Fruit fly (Drosophila melanogaster) whole organism, embryonic: ENCODE results near the gene Sam-S.

Source experiments
- Blimp-1 ChIP-seq: fragments of 200-800 bp; sonication (Bioruptor generic); optimal IDR thresholded peaks from 3 replicates; lab custom pipeline; 2018; ENCODE audit warnings: missing biosample characterization, missing genetic modification characterization, mild to moderate bottlenecking, moderate library complexity, missing genetic modification reagents
- C15 ChIP-seq: fragments of 200-800 bp; sonication (Bioruptor generic); IDR thresholded peaks from 3 replicates; pipeline ENCODE4 v1.3.6; 2022; ENCODE audit warnings: missing biosample characterization, missing genetic modification characterization
- CG10147 ChIP-seq: fragments of 200-800 bp; sonication (Bioruptor generic); optimal IDR thresholded peaks from 2 replicates; lab custom pipeline; 2019; ENCODE audit warnings: missing biosample characterization, mild to moderate bottlenecking, missing genetic modification characterization, moderate library complexity
- CG11093 ChIP-seq: fragments of 200-800 bp; sonication (Bioruptor generic); IDR thresholded peaks from 3 replicates; pipeline ENCODE4 v1.3.6; 2022; ENCODE audit warnings: missing biosample characterization, missing genetic modification characterization
- CG11247 ChIP-seq: fragments of 200-800 bp; sonication (Bioruptor generic); IDR thresholded peaks from 2 replicates; pipeline ENCODE4 v1.3.6; 2022; ENCODE audit warnings: missing biosample characterization, missing genetic modification characterization
- CG11560 ChIP-seq: fragments of 200-800 bp; sonication (Bioruptor generic); IDR thresholded peaks from 3 replicates; pipeline ENCODE4 v1.3.6; 2022; ENCODE audit warnings: missing biosample characterization, missing genetic modification characterization
- CG12744 ChIP-seq: fragments of 200-800 bp; sonication (Bioruptor generic); optimal IDR thresholded peaks from 2 replicates; lab custom pipeline; 2016; ENCODE audit warnings: missing biosample characterization, missing genetic modification characterization
- CG15479 ChIP-seq: fragments of 200-800 bp; sonication (Bioruptor generic); optimal IDR thresholded peaks from 3 replicates; lab custom pipeline; 2019; ENCODE audit warnings: missing biosample characterization, mild to moderate bottlenecking, missing genetic modification characterization, moderate library complexity
- CG2129 ChIP-seq: fragments of 200-800 bp; sonication (Bioruptor generic); IDR thresholded peaks from 2 replicates; pipeline ENCODE4 v1.3.6; 2022; ENCODE audit warnings: missing biosample characterization, missing genetic modification characterization; ENCODE audit not compliant: partially characterized antibody
- CG2199 ChIP-seq: fragments of 200-800 bp; sonication (Bioruptor generic); IDR thresholded peaks from 3 replicates; pipeline ENCODE4 v1.3.6; 2022; ENCODE audit warnings: missing biosample characterization, missing genetic modification characterization
- CG30431 ChIP-seq: fragments of 200-800 bp; sonication (Bioruptor generic); optimal IDR thresholded peaks from 2 replicates; lab custom pipeline; 2017; ENCODE audit warnings: missing biosample characterization, missing genetic modification characterization
- CG6254 ChIP-seq: fragments of 200-800 bp; sonication (Bioruptor generic); optimal IDR thresholded peaks from 3 replicates; lab custom pipeline; 2017; ENCODE audit warnings: mild to moderate bottlenecking, missing biosample characterization, missing genetic modification reagents, missing genetic modification characterization
- CG6683 ChIP-seq: fragments of 200-800 bp; sonication (Bioruptor generic); optimal IDR thresholded peaks from 2 replicates; lab custom pipeline; 2017; ENCODE audit warnings: missing biosample characterization, mild to moderate bottlenecking, missing genetic modification characterization, missing genetic modification reagents
- D ChIP-seq, 2 experiments: fragments of 200-800 bp in 1 of 2; fragments of >200 bp in 1 of 2; sonication (Bioruptor generic) in 1 of 2; optimal IDR thresholded peaks; 2 replicates in 1 of 2; 3 replicates in 1 of 2; lab custom pipeline; 2017; ENCODE audit warnings: mild to moderate bottlenecking in 1 of 2, missing biosample characterization in 1 of 2, missing genetic modification characterization in 1 of 2, missing genetic modification reagents in 1 of 2
- D19B ChIP-seq: fragments of 200-800 bp; sonication (Bioruptor generic); optimal IDR thresholded peaks from 2 replicates; lab custom pipeline; 2017; ENCODE audit warnings: missing biosample characterization, mild to moderate bottlenecking, missing genetic modification characterization
- Dek ChIP-seq: fragments of 200-800 bp; sonication (Bioruptor generic); optimal IDR thresholded peaks from 3 replicates; lab custom pipeline; 2019; ENCODE audit warnings: missing biosample characterization, mild to moderate bottlenecking, missing genetic modification characterization, moderate library complexity
- GATAe ChIP-seq: fragments of 200-800 bp; sonication (Bioruptor generic); conservative IDR thresholded peaks from 2 replicates; pipeline ENCODE4 v1.3.6; 2022; ENCODE audit warnings: missing biosample characterization, missing genetic modification characterization
- HLH54F ChIP-seq: fragments of 200-800 bp; sonication (Bioruptor generic); optimal IDR thresholded peaks from 3 replicates; lab custom pipeline; 2016; ENCODE audit warnings: missing biosample characterization, missing genetic modification characterization
- Kr ChIP-seq: fragments of 200-800 bp; sonication (Bioruptor generic); optimal IDR thresholded peaks from 2 replicates; lab custom pipeline; 2017; ENCODE audit warnings: missing biosample characterization, mild to moderate bottlenecking, missing genetic modification characterization
- Nf-YB ChIP-seq: fragments of 200-800 bp; sonication (Bioruptor generic); optimal IDR thresholded peaks from 3 replicates; lab custom pipeline; 2019; ENCODE audit warnings: missing biosample characterization, mild to moderate bottlenecking, missing genetic modification characterization, moderate library complexity
- Rfx ChIP-seq: fragments of 200-800 bp; sonication (Bioruptor generic); IDR thresholded peaks from 2 replicates; pipeline ENCODE4 v1.3.6; 2022; ENCODE audit warnings: missing biosample characterization, missing genetic modification characterization
- ato ChIP-seq: fragments of 200-800 bp; sonication (Bioruptor generic); IDR thresholded peaks from 2 replicates; pipeline ENCODE4 v1.3.6; 2022; ENCODE audit warnings: missing biosample characterization, missing genetic modification characterization; ENCODE audit not compliant: partially characterized antibody
- cad ChIP-seq: fragments of >200 bp; optimal IDR thresholded peaks from 2 replicates; lab custom pipeline; 2017; ENCODE audit warnings: missing biosample characterization, missing genetic modification characterization
- chif ChIP-seq, 2 experiments: fragments of 200-800 bp; sonication (Bioruptor generic); optimal IDR thresholded peaks; 3 replicates each; lab custom pipeline; 2016; ENCODE audit warnings: missing biosample characterization in 2 of 2, missing genetic modification characterization in 2 of 2
- eve ChIP-seq, 2 experiments: fragments of >200 bp; optimal IDR thresholded peaks; 2 replicates each; lab custom pipeline; 2017; ENCODE audit warnings: missing biosample characterization in 2 of 2, missing genetic modification characterization in 2 of 2
- gem ChIP-seq: fragments of 200-800 bp; sonication (Bioruptor generic); optimal IDR thresholded peaks from 2 replicates; lab custom pipeline; 2019; ENCODE audit warnings: missing biosample characterization, mild to moderate bottlenecking, missing genetic modification characterization, moderate library complexity
- inv ChIP-seq: fragments of 200-800 bp; sonication (Bioruptor generic); IDR thresholded peaks from 2 replicates; pipeline ENCODE4 v1.3.6; 2022; ENCODE audit warnings: missing biosample characterization, missing genetic modification characterization; ENCODE audit not compliant: partially characterized antibody
- lola ChIP-seq, 3 experiments: fragments of >200 bp in 2 of 3; fragments of 200-800 bp in 1 of 3; sonication (Bioruptor generic) in 1 of 3; optimal IDR thresholded peaks; 2 replicates each; lab custom pipeline; 2017 to 2019; ENCODE audit warnings: missing biosample characterization in 3 of 3, missing genetic modification characterization in 3 of 3, mild to moderate bottlenecking in 1 of 3, moderate library complexity in 1 of 3
- nau ChIP-seq: fragments of 200-800 bp; sonication (Bioruptor generic); optimal IDR thresholded peaks from 3 replicates; lab custom pipeline; 2017; ENCODE audit warnings: missing biosample characterization, mild to moderate bottlenecking, missing genetic modification characterization, missing genetic modification reagents
- pho ChIP-seq: fragments of 200-800 bp; sonication (Bioruptor generic); optimal IDR thresholded peaks from 2 replicates; lab custom pipeline; 2016; ENCODE audit warnings: missing biosample characterization, missing genetic modification characterization
- prd ChIP-seq, 3 experiments: fragments of >200 bp in 2 of 3; fragments of 200-800 bp in 1 of 3; sonication (Bioruptor generic) in 1 of 3; optimal IDR thresholded peaks in 2 of 3; IDR thresholded peaks in 1 of 3; 2 replicates in 2 of 3; 3 replicates in 1 of 3; pipeline versions ENCODE4 v1.3.6 to Lab custom; 2017 to 2022; ENCODE audit warnings: missing biosample characterization in 1 of 3, missing genetic modification characterization in 1 of 3
- sens ChIP-seq: fragments of 200-800 bp; sonication (Bioruptor generic); peaks from one replicate; lab custom pipeline; 2016; ENCODE audit warnings: missing biosample characterization, missing genetic modification characterization
- tll ChIP-seq, 2 experiments: fragments of 200-800 bp in 1 of 2; fragments of >200 bp in 1 of 2; sonication (Bioruptor generic) in 1 of 2; optimal IDR thresholded peaks; 2 replicates each; lab custom pipeline; 2017 to 2019; ENCODE audit warnings: missing biosample characterization in 2 of 2, missing genetic modification characterization in 2 of 2, mild to moderate bottlenecking in 1 of 2, moderate library complexity in 1 of 2
- twi ChIP-seq: fragments of 200-800 bp; optimal IDR thresholded peaks from 2 replicates; lab custom pipeline; 2019; ENCODE audit warnings: missing biosample characterization, mild to moderate bottlenecking, missing genetic modification characterization, moderate library complexity
- unpg ChIP-seq: fragments of 200-800 bp; sonication (Bioruptor generic); optimal IDR thresholded peaks from 3 replicates; lab custom pipeline; 2018; ENCODE audit warnings: missing biosample characterization, mild to moderate bottlenecking, missing genetic modification characterization, moderate library complexity
- vvl ChIP-seq: fragments of 200-800 bp; sonication (Bioruptor generic); IDR thresholded peaks from 2 replicates; pipeline ENCODE4 v1.3.6; 2022; ENCODE audit warnings: missing biosample characterization, missing genetic modification characterization
- zen ChIP-seq: fragments of 200-800 bp; sonication (Bioruptor generic); optimal IDR thresholded peaks from 3 replicates; lab custom pipeline; 2018; ENCODE audit warnings: missing biosample characterization, mild to moderate bottlenecking, missing genetic modification characterization, moderate library complexity

Gene Sam-S

DNA sequence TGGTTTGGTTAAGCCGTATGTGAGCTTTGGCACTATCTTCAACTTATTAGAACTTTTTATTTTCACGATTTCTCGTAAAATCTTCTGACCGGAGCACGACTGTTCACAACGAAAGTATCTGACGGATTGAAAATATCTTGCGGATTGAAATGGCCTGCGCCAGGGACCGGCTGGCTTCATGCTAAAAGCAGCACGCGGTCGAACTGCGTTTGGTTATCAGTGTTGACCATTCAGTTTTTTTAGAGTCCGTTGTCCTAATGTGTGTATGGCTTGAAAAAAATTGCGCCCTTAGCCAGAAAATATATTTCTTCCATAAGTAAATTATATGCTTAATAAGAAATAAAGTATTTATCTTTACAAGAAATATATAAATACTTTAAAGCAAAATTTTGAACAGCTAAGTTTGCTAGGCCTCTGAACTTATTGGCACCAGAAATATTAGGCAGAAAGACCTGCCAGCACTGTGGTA, 19.4 kb upstream of the Sam-S start, which contains the start of gene net (continued):
- TF ChIP-seq unpg (GFP tag; lab: Kevin White, UChicago) (peak; percentile 63), lola (GFP tag; optimal IDR thresholded peaks at IDR 0.05; lab: Kevin White, UChicago) (peak in 1 of 3 experiments; percentile 69), inv (no peak), CG6254 (GFP tag; lab: Kevin White, UChicago) (peak; percentile 63), vvl (peak; percentile 49), Dek (tag; lab: Kevin White, UChicago) (peak; percentile 66)

DNA sequence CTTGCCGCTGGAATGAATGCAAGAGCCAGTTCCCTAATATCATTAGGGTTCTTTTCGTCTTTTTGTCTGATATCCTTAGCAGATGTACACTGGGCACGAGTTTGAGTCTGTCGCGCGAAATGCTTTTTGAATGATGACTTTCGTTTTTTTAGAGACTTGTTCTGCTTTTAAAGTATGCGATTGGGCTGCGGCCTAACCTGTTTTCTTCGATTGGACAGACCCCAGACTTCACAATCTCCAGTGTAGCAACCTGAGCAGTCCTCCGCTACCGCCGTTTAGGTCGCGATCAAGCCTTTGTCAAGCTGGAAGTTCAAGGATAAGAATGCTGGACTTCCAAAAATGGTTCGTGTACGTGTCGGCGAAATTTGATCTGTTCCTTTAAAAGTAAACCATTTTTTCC, 18.2 kb upstream of the Sam-S start:
- TF ChIP-seq CG11247 (no peak), CG10147 (GFP tag; lab: Kevin White, UChicago) (no peak), CG11560 (tag; lab: Robert Waterston, UW) (no peak), Rfx (GFP tag; lab: Robert Waterston, UW) (no peak), sens (GFP tag; lab: Kevin White, UChicago) (peak; percentile 19), D19B (GFP tag; lab: Kevin White, UChicago) (no peak), CG2199 (GFP tag; lab: Robert Waterston, UW) (0 out of 3 replicates have a peak, but pooled peaks have one; percentile 19), ato (no peak), Nf-YB (GFP tag; lab: Kevin White, UChicago) (no peak), Blimp-1 (GFP tag; lab: Kevin White, UChicago) (peak; percentile 20)
- TF ChIP-seq, all 482 proteins: peak for 3

DNA sequence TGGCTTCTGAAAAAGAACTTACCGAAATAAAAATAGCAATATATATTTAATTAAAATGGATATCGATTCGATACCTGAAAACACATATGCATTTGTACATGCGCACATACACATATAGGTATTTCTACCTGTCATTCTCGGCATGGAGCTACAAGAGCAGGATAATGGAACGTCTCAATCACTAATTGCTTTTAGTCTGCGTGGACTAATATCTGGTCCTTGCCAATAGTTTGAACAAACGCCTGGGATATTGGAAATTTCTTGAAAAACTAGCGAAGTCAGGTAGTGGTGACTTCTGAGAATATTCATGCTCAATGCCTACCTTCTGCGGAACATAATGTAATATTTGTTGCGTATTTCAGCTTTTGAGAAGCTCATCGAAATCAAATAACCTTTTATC, 17.5 kb upstream of the Sam-S start:
- TF ChIP-seq zen (tag; lab: Kevin White, UChicago) (peak; percentile 97), CG12744 (GFP tag; lab: Kevin White, UChicago) (no peak)

DNA sequence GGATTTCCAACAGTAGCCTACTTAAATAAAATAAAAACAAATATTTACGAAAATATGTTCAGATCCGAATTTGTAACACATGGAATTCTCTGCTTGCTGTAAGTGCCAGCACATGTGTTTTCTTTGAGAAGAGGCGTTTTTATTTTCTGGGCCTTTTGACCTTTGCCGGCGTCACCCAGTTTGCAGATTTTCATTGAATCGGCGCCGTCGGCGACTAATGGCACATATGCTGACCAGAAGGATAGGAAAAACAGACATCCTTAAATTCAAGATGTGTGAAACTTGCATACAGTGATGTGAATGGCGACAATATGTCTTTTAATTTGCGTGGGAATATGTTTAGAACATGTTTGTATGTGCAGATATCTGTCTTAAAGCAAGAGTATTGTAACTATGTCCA, 16.6 kb upstream of the Sam-S start:
- TF ChIP-seq nau (GFP tag; lab: Kevin White, UChicago) (no peak), CG2199 (GFP tag; lab: Robert Waterston, UW) (0 out of 3 replicates have a peak, but pooled peaks have one; percentile 27), zen (tag; lab: Kevin White, UChicago) (no peak), twi (tag; lab: Kevin White, UChicago) (peak; percentile 100)

DNA sequence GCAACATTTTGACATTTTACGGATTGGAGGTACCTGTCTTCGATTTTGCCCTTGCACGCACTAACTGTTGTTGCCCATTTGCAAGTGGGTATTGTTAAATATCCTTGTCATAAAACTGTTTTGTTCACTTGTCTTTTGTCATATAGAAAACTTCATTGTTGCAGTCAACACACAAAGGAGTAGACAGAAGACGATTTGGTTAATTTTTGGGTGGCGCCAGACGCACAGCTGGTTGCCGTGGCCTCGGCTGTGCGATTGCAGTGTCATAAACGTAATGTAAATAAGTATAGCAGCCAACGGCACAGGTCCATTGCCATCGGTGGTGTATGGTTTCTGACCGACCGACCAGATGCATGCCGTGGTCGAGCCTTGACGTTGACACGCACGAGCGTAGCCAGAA, 15.4 kb upstream of the Sam-S start:
- TF ChIP-seq CG2129 (no peak), CG15479 (GFP tag; lab: Kevin White, UChicago) (peak; percentile 60), prd (optimal IDR thresholded peaks at IDR 0.05; lab: Kevin White, UChicago) (no peak), prd (GFP tag; IDR thresholded peaks at IDR 0.05; lab: Robert Waterston, UW) (0 out of 3 replicates have a peak, but pooled peaks have one; percentile 29), tll (GFP tag; optimal IDR thresholded peaks at IDR 0.05; lab: Kevin White, UChicago) (peak in 1 of 2 experiments; percentile 82), eve (GFP tag; optimal IDR thresholded peaks at IDR 0.05; lab: Kevin White, UChicago) (no peak), Kr (peak; percentile 14), HLH54F (GFP tag; lab: Kevin White, UChicago) (no peak), C15 (no peak), gem (no peak), pho (GFP tag; lab: Kevin White, UChicago) (no peak), D (optimal IDR thresholded peaks at IDR 0.05; lab: Kevin White, UChicago) (peak; percentile 93), D (GFP tag; optimal IDR thresholded peaks at IDR 0.05; lab: Kevin White, UChicago) (no peak), CG6683 (GFP tag; lab: Kevin White, UChicago) (no peak), Dek (tag; lab: Kevin White, UChicago) (no peak), zen (tag; lab: Kevin White, UChicago) (peak; percentile 99), twi (tag; lab: Kevin White, UChicago) (peak; percentile 43), CG11093 (no peak), GATAe (GFP tag; lab: Robert Waterston, UW) (no peak), chif (GFP tag; optimal IDR thresholded peaks at IDR 0.05; lab: Kevin White, UChicago) (no peak), cad (GFP tag; lab: Kevin White, UChicago) (peak; percentile 97), CG30431 (GFP tag; lab: Kevin White, UChicago) (no peak)
